Worm (Caenorhabditis elegans) whole organism, L4 larva: ENCODE results near the gene wbp-2.

Experiments used
- T26A8.4 ChIP-seq: fragments of 200-800 bp; sonication (Bioruptor generic); IDR thresholded peaks from 2 replicates; pipeline ENCODE4 v1.3.6; 2022; ENCODE audit warnings: missing genetic modification characterization, missing compliant biosample characterization
- ceh-28 ChIP-seq: fragments of 150-350 bp; optimal IDR thresholded peaks from 2 replicates; lab custom pipeline; 2014; ENCODE audit warnings: missing biosample characterization, missing genetic modification reagents, missing genetic modification characterization
- egl-27 ChIP-seq: sonication (generic microtip); optimal IDR thresholded peaks from 3 replicates; lab custom pipeline; 2017; ENCODE audit warnings: missing biosample characterization, missing genetic modification reagents, missing genetic modification characterization
- lsy-2 ChIP-seq, 2 experiments: fragments of 150-350 bp in 1 of 2; sonication (generic microtip) in 1 of 2; optimal IDR thresholded peaks; 2 replicates each; lab custom pipeline; 2014 to 2017; ENCODE audit warnings: missing biosample characterization in 2 of 2, missing genetic modification characterization in 2 of 2
- nhr-28 ChIP-seq: fragments of 150-350 bp; optimal IDR thresholded peaks from 2 replicates; lab custom pipeline; 2014; ENCODE audit warnings: missing biosample characterization, missing genetic modification characterization
- snpc-4 ChIP-seq: fragments of 150-350 bp; optimal IDR thresholded peaks from 2 replicates; lab custom pipeline; 2014; ENCODE audit warnings: missing biosample characterization, missing genetic modification characterization
- unc-39 ChIP-seq: sonication (generic microtip); optimal IDR thresholded peaks from 2 replicates; lab custom pipeline; 2017; ENCODE audit warnings: missing biosample characterization, missing genetic modification characterization
- ztf-11 ChIP-seq: fragments of 150-350 bp; optimal IDR thresholded peaks from 2 replicates; lab custom pipeline; 2014; ENCODE audit warnings: missing biosample characterization, missing genetic modification characterization

DNA sequence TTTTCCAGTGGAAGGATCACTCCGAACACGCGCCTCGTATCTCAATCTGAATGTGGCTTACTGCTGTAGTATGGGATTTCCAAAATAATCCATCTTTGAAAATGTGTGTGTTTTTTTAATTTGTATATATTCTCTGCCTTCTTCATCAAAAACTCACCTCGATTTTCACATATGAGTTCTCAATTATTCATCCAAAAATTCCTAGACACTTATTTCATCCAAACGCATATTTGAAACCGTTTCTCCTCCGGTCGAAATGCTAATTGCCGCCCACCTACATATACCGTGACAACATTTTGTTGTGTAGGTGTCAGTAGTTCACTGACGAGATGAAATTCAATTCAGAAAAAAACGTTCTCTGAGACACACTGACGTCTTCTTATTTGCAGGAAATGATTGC lies 17.9 kb downstream of the wbp-2 start:
- TF ChIP-seq ztf-11 (tag; lab: Kevin White, UChicago) (no peak), snpc-4 (no peak), lsy-2 (tag; optimal IDR thresholded peaks at IDR 0.05; lab: Kevin White, UChicago) (no peak), nhr-28 (no peak), unc-39 (tag; lab: Kevin White, UChicago) (no peak), ceh-28 (no peak), egl-27 (tag; lab: Kevin White, UChicago) (no peak), T26A8.4 (GFP tag; lab: Robert Waterston, UW) (no peak)
